Worm (Caenorhabditis elegans): Measurements from ENCODE around the gene F20B6.5.

DNA sequence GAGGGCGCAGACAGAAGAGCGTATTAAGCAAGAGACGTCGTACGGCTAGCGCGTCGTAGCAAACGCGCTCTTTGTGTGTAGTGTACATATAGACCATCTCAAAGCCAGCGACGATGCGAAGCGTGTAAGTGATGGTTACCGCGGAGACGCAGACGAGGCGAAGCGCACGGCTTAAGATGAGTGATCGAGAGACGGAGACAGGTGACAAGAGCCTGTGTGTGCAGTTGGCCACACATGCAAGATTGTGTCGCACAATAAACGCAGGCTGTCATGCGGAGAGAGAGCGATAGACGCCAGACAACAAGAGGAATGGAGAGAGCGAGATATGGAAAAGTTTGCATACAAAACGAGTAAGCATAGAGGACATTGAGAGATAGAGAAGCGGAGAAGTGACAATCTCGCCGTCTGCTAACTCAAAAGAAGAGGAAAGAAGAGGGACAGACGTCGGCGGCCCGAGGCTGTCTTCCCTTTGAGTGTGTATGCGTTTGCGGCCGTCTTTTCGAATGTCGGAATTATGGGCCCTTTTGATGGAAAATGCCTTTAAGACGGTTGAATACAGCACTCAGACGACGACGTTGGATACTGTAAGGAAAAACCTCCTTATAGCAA, 23.2 kb upstream of the F20B6.5 start:
- TF ChIP-seq flt-1 (GFP tag; IDR thresholded peaks at IDR 0.05) (no peak), hmbx-1 (tag; optimal IDR thresholded peaks at IDR 0.05) (no peak), aly-1 (tag; optimal IDR thresholded peaks at IDR 0.05) (no peak)
